Worm (Caenorhabditis elegans) whole organism, L4 larva: Measurements from ENCODE around the gene C50F4.10.

ENCODE experiments used
- F10B5.3 ChIP-seq: sonication (generic microtip); optimal IDR thresholded peaks from 2 replicates; lab custom pipeline; 2016; ENCODE audit warnings: mild to moderate bottlenecking, missing genetic modification characterization, missing compliant biosample characterization
- F37D6.2 ChIP-seq: sonication (generic microtip); optimal IDR thresholded peaks from 2 replicates; lab custom pipeline; 2016; ENCODE audit warnings: mild to moderate bottlenecking, missing genetic modification characterization, missing compliant biosample characterization
- F49E8.2 ChIP-seq: sonication (generic microtip); optimal IDR thresholded peaks from 2 replicates; lab custom pipeline; 2016; ENCODE audit warnings: missing compliant biosample characterization, mild to moderate bottlenecking, missing genetic modification characterization, borderline replicate concordance
- R02D3.7 ChIP-seq: fragments of 150-350 bp; sonication (generic microtip); optimal IDR thresholded peaks from 3 replicates; lab custom pipeline; 2014; ENCODE audit warnings: missing biosample characterization, missing genetic modification characterization
- T20F7.1 ChIP-seq: fragments of 200-800 bp; sonication (Bioruptor generic); optimal IDR thresholded peaks from 2 replicates; lab custom pipeline; 2018; ENCODE audit warnings: mild to moderate bottlenecking, missing genetic modification characterization, missing compliant biosample characterization
- Y105C5A.15 ChIP-seq: fragments of 200-800 bp; sonication (Bioruptor generic); IDR thresholded peaks from 2 replicates; pipeline ENCODE4 v1.3.6; 2022; ENCODE audit warnings: missing genetic modification characterization, missing compliant biosample characterization
- Y48G9A.11 ChIP-seq: fragments of 200-800 bp; sonication (Bioruptor generic); IDR thresholded peaks from 2 replicates; pipeline ENCODE4 v1.3.6; 2022; ENCODE audit warnings: missing genetic modification reagents, missing genetic modification characterization, missing compliant biosample characterization
- aha-1 ChIP-seq: fragments of 150-350 bp; peaks from one replicate; lab custom pipeline; 2014; ENCODE audit warnings: missing biosample characterization, missing genetic modification characterization
- ama-1 ChIP-seq: fragments of 150-350 bp; optimal IDR thresholded peaks from 2 replicates; lab custom pipeline; 2014; ENCODE audit warnings: inconsistent platforms, mixed read lengths
- attf-4 ChIP-seq: sonication (generic microtip); optimal IDR thresholded peaks from 3 replicates; lab custom pipeline; 2017; ENCODE audit warnings: missing biosample characterization, missing genetic modification characterization
- ceh-20 ChIP-seq: fragments of 200-800 bp; sonication (Bioruptor generic); IDR thresholded peaks from 2 replicates; pipeline ENCODE4 v1.3.6; 2022; ENCODE audit warnings: missing genetic modification reagents, missing genetic modification characterization, missing compliant biosample characterization
- ceh-28 ChIP-seq: fragments of 150-350 bp; optimal IDR thresholded peaks from 2 replicates; lab custom pipeline; 2014; ENCODE audit warnings: missing biosample characterization, missing genetic modification reagents, missing genetic modification characterization
- ceh-44 ChIP-seq: fragments of 200-800 bp; sonication (Bioruptor generic); IDR thresholded peaks from 2 replicates; pipeline ENCODE4 v1.3.6; 2022; ENCODE audit warnings: missing genetic modification reagents, missing genetic modification characterization, missing compliant biosample characterization
- ceh-62 ChIP-seq: sonication (generic microtip); optimal IDR thresholded peaks from 2 replicates; lab custom pipeline; 2017; ENCODE audit warnings: missing biosample characterization, missing genetic modification characterization
- cey-2 ChIP-seq: sonication (generic microtip); optimal IDR thresholded peaks from 3 replicates; lab custom pipeline; 2017; ENCODE audit warnings: missing genetic modification characterization, mild to moderate bottlenecking, missing compliant biosample characterization, antibody characterized with exemption, borderline replicate concordance; ENCODE audit not compliant: insufficient read depth
- daf-12 ChIP-seq: fragments of 150-350 bp; optimal IDR thresholded peaks from 2 replicates; lab custom pipeline; 2014; ENCODE audit warnings: missing biosample characterization, missing genetic modification reagents, missing genetic modification characterization
- dmd-6 ChIP-seq: fragments of 200-800 bp; sonication (Bioruptor generic); IDR thresholded peaks from 2 replicates; pipeline ENCODE4 v1.3.6; 2022; ENCODE audit warnings: missing genetic modification reagents, missing genetic modification characterization, missing compliant biosample characterization
- dmd-9 ChIP-seq: fragments of 200-800 bp; sonication (Bioruptor generic); IDR thresholded peaks from 2 replicates; pipeline ENCODE4 v1.3.6; 2022; ENCODE audit warnings: missing genetic modification reagents, missing genetic modification characterization, missing compliant biosample characterization
- egl-27 ChIP-seq: sonication (generic microtip); optimal IDR thresholded peaks from 3 replicates; lab custom pipeline; 2017; ENCODE audit warnings: missing biosample characterization, missing genetic modification reagents, missing genetic modification characterization
- hif-1 ChIP-seq, 2 experiments: sonication (generic microtip); optimal IDR thresholded peaks; 2 replicates each; lab custom pipeline; 2016 to 2017; ENCODE audit warnings: missing compliant biosample characterization in 2 of 2, missing genetic modification characterization in 2 of 2, missing genetic modification reagents in 2 of 2, missing genotype in 2 of 2, mild to moderate bottlenecking in 1 of 2
- hlh-11 ChIP-seq: fragments of 200-800 bp; sonication (Bioruptor generic); optimal IDR thresholded peaks from 2 replicates; lab custom pipeline; 2018; ENCODE audit warnings: mild to moderate bottlenecking, missing genetic modification characterization, missing compliant biosample characterization
- hlh-30 ChIP-seq: sonication (generic microtip); optimal IDR thresholded peaks from 2 replicates; lab custom pipeline; 2017; ENCODE audit warnings: antibody characterized with exemption, mild to moderate bottlenecking, missing genetic modification characterization, missing compliant biosample characterization; ENCODE audit not compliant: insufficient read depth
- hmg-1.1 ChIP-seq: fragments of 200-800 bp; sonication (Bioruptor generic); IDR thresholded peaks from 2 replicates; pipeline ENCODE4 v1.3.6; 2022; ENCODE audit warnings: missing genetic modification reagents, missing genetic modification characterization, missing compliant biosample characterization
- jun-1 ChIP-seq: fragments of 150-350 bp; optimal IDR thresholded peaks from 2 replicates; lab custom pipeline; 2014; ENCODE audit warnings: missing biosample characterization, missing genetic modification reagents, missing genetic modification characterization
- lin-1 ChIP-seq: fragments of 200-800 bp; sonication (Bioruptor generic); IDR thresholded peaks from 2 replicates; pipeline ENCODE4 v1.3.6; 2022; ENCODE audit warnings: missing genetic modification reagents, missing genetic modification characterization, missing compliant biosample characterization
- lin-13 ChIP-seq: fragments of 150-350 bp; optimal IDR thresholded peaks from 2 replicates; lab custom pipeline; 2014; ENCODE audit warnings: missing biosample characterization, missing genetic modification reagents, missing genetic modification characterization
- lin-38 ChIP-seq: fragments of 200-800 bp; sonication (Bioruptor generic); IDR thresholded peaks from 2 replicates; pipeline ENCODE4 v1.3.6; 2022; ENCODE audit warnings: missing genetic modification reagents, missing genetic modification characterization, missing compliant biosample characterization
- lin-39 ChIP-seq: fragments of 150-350 bp; optimal IDR thresholded peaks from 2 replicates; lab custom pipeline; 2014; ENCODE audit warnings: missing biosample characterization, missing genetic modification reagents, missing genetic modification characterization
- lir-3 ChIP-seq: sonication (generic microtip); optimal IDR thresholded peaks from 2 replicates; lab custom pipeline; 2016; ENCODE audit warnings: mild to moderate bottlenecking, missing genetic modification characterization, missing compliant biosample characterization
- lsy-2 ChIP-seq, 2 experiments: fragments of 150-350 bp in 1 of 2; sonication (generic microtip) in 1 of 2; optimal IDR thresholded peaks; 2 replicates each; lab custom pipeline; 2014 to 2017; ENCODE audit warnings: missing biosample characterization in 2 of 2, missing genetic modification characterization in 2 of 2
- mdt-29 ChIP-seq: fragments of 200-800 bp; sonication (Bioruptor generic); IDR thresholded peaks from 2 replicates; pipeline ENCODE4 v1.3.6; 2022; ENCODE audit warnings: missing genetic modification reagents, missing genetic modification characterization, missing compliant biosample characterization
- mxl-2 ChIP-seq: fragments of 200-800 bp; sonication (Bioruptor generic); conservative IDR thresholded peaks from 2 replicates; pipeline ENCODE4 v1.3.6; 2022; ENCODE audit warnings: missing genetic modification reagents, missing genetic modification characterization, missing compliant biosample characterization
- mxl-3 ChIP-seq: fragments of 200-800 bp; sonication (Bioruptor generic); optimal IDR thresholded peaks from 2 replicates; lab custom pipeline; 2018; ENCODE audit warnings: mild to moderate bottlenecking, missing genetic modification characterization, missing compliant biosample characterization
- nhr-237 ChIP-seq: sonication (generic microtip); optimal IDR thresholded peaks from 2 replicates; lab custom pipeline; 2017; ENCODE audit warnings: missing biosample characterization, missing genetic modification characterization
- nhr-48 ChIP-seq: sonication (generic microtip); optimal IDR thresholded peaks from 2 replicates; lab custom pipeline; 2016; ENCODE audit warnings: mild to moderate bottlenecking, missing genetic modification characterization, missing compliant biosample characterization
- nhr-76 ChIP-seq: fragments of 150-350 bp; optimal IDR thresholded peaks from 2 replicates; lab custom pipeline; 2014; ENCODE audit warnings: missing biosample characterization, missing genetic modification characterization
- nhr-77 ChIP-seq: fragments of 150-350 bp; optimal IDR thresholded peaks from 2 replicates; lab custom pipeline; 2014; ENCODE audit warnings: missing biosample characterization, missing genetic modification characterization
- pha-4 ChIP-seq, 2 experiments: fragments of 150-350 bp in 1 of 2; fragments of 200-800 bp in 1 of 2; sonication (Bioruptor generic) in 1 of 2; IDR thresholded peaks in 1 of 2; optimal IDR thresholded peaks in 1 of 2; 2 replicates each; pipeline versions ENCODE4 v1.3.6 to Lab custom; 2014 to 2022; ENCODE audit warnings: missing genetic modification characterization in 2 of 2, missing genetic modification reagents in 2 of 2, missing biosample characterization in 1 of 2, missing compliant biosample characterization in 1 of 2
- php-3 ChIP-seq: fragments of 200-800 bp; sonication (Bioruptor generic); IDR thresholded peaks from 2 replicates; pipeline ENCODE4 v1.3.6; 2022; ENCODE audit warnings: missing genetic modification reagents, missing genetic modification characterization, missing compliant biosample characterization
- pqm-1 ChIP-seq: sonication (generic microtip); optimal IDR thresholded peaks from 2 replicates; lab custom pipeline; 2017; ENCODE audit warnings: missing biosample characterization, missing genetic modification characterization
- set-16 ChIP-seq: fragments of 200-800 bp; sonication (Bioruptor generic); IDR thresholded peaks from 2 replicates; pipeline ENCODE4 v1.3.6; 2022; ENCODE audit warnings: missing genetic modification reagents, missing genetic modification characterization, missing compliant biosample characterization
- skn-1 ChIP-seq: fragments of 150-350 bp; optimal IDR thresholded peaks from 2 replicates; lab custom pipeline; 2014; ENCODE audit warnings: missing biosample characterization, missing genetic modification characterization
- spr-3 ChIP-seq: fragments of 200-800 bp; sonication (Bioruptor generic); optimal IDR thresholded peaks from 2 replicates; lab custom pipeline; 2018; ENCODE audit warnings: mild to moderate bottlenecking, missing genetic modification characterization, missing compliant biosample characterization
- tag-97 ChIP-seq: fragments of 200-800 bp; sonication (Bioruptor generic); IDR thresholded peaks from 2 replicates; pipeline ENCODE4 v1.3.6; 2022; ENCODE audit warnings: missing genetic modification characterization, missing compliant biosample characterization
- tra-1 ChIP-seq: fragments of 200-800 bp; sonication (Bioruptor generic); IDR thresholded peaks from 2 replicates; pipeline ENCODE4 v1.3.6; 2022; ENCODE audit warnings: missing genetic modification reagents, missing genetic modification characterization, missing compliant biosample characterization
- unc-62 ChIP-seq, 3 experiments: fragments of 150-350 bp in 1 of 3; sonication (generic microtip); optimal IDR thresholded peaks in 2 of 3; peaks in 1 of 3; 1 replicate in 1 of 3; 2 replicates in 2 of 3; lab custom pipeline; 2014 to 2017; ENCODE audit warnings: missing biosample characterization in 3 of 3, missing genetic modification characterization in 3 of 3, missing genetic modification reagents in 3 of 3, missing genotype in 1 of 3
- vab-7 ChIP-seq: fragments of 200-800 bp; sonication (Bioruptor generic); IDR thresholded peaks from 2 replicates; pipeline ENCODE4 v1.3.6; 2022; ENCODE audit warnings: missing genetic modification reagents, missing genetic modification characterization, missing compliant biosample characterization
- zfp-2 ChIP-seq: sonication (generic microtip); optimal IDR thresholded peaks from 2 replicates; lab custom pipeline; 2016; ENCODE audit warnings: mild to moderate bottlenecking, missing genetic modification characterization, missing compliant biosample characterization
- zip-11 ChIP-seq: fragments of 200-800 bp; sonication (Bioruptor generic); IDR thresholded peaks from 2 replicates; pipeline ENCODE4 v1.3.6; 2022; ENCODE audit warnings: missing genetic modification characterization, missing compliant biosample characterization
- ztf-11 ChIP-seq: fragments of 150-350 bp; optimal IDR thresholded peaks from 2 replicates; lab custom pipeline; 2014; ENCODE audit warnings: missing biosample characterization, missing genetic modification characterization
- ztf-7 ChIP-seq: fragments of 150-350 bp; optimal IDR thresholded peaks from 2 replicates; lab custom pipeline; 2014; ENCODE audit warnings: missing biosample characterization, missing genetic modification characterization

C50F4.10 gene

DNA sequence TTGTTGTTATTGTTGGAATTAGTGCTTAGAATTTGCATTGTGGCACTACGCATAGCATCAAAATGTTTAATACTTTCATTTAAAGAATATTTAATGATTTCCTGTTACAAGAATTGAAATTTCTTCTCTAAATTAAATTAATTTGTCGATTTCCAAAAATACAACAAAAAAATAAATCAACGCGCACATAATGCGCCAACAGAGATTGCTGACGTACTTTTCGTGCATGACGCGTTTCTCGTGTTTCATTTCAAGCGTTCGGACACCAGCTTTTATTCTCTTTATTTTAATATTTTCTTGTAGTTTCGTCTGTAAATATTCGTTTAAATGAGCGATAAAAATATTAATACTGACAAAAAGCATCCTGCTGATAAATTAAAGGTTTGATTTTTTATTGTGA is 17.8 kb downstream of the C50F4.10 start, which contains the start of gene eif-2Bdelta (continued):
- TF ChIP-seq pha-4 (GFP tag; IDR thresholded peaks at IDR 0.05; lab: Robert Waterston, UW): no peak
- no peak for TF ChIP-seq pha-4 (tag; optimal IDR thresholded peaks at IDR 0.05; lab: Kevin White, UChicago)
- no peak for TF ChIP-seq php-3 (GFP tag; lab: Robert Waterston, UW)
- TF ChIP-seq R02D3.7 (tag; lab: Kevin White, UChicago): no peak
- peak; percentile 10 for TF ChIP-seq hlh-30 (tag; lab: Kevin White, UChicago)
- no peak for TF ChIP-seq tra-1
- TF ChIP-seq pqm-1 (tag; lab: Kevin White, UChicago): no peak
- TF ChIP-seq nhr-76: no peak
- TF ChIP-seq tag-97 (GFP tag; lab: Robert Waterston, UW): no peak
- TF ChIP-seq ztf-7 (tag; lab: Kevin White, UChicago): peak; percentile 23
- TF ChIP-seq attf-4 (tag; lab: Kevin White, UChicago): no peak
- TF ChIP-seq cey-2 (tag; lab: Kevin White, UChicago): no peak
- TF ChIP-seq spr-3 (GFP tag; lab: Kevin White, UChicago): no peak
- TF ChIP-seq hif-1 (tag; optimal IDR thresholded peaks at IDR 0.05; lab: Kevin White, UChicago): no peak
- peak; percentile 38; the same call in 1 of the 2 replicates for TF ChIP-seq dmd-6 (GFP tag; lab: Robert Waterston, UW)
- no peak for TF ChIP-seq ceh-28 (tag; lab: Kevin White, UChicago)
- no peak for TF ChIP-seq lin-39 (tag; lab: Kevin White, UChicago)
- TF ChIP-seq Y48G9A.11 (GFP tag; lab: Robert Waterston, UW): no peak
- no peak for TF ChIP-seq ceh-44
- no peak for TF ChIP-seq lin-13 (GFP tag; lab: Kevin White, UChicago)
- TF ChIP-seq ceh-20 (GFP tag; lab: Robert Waterston, UW): no peak
- TF ChIP-seq daf-12 (tag; lab: Kevin White, UChicago): no peak
- no peak for TF ChIP-seq unc-62 (GFP tag; optimal IDR thresholded peaks at IDR 0.05 in 1 of 2; lab: Kevin White, UChicago)
- TF ChIP-seq unc-62 (tag; optimal IDR thresholded peaks at IDR 0.05; lab: Kevin White, UChicago): no peak
- no peak for TF ChIP-seq zfp-2 (tag; lab: Kevin White, UChicago)
- TF ChIP-seq F10B5.3 (tag; lab: Kevin White, UChicago): no peak
- TF ChIP-seq mxl-3 (GFP tag; lab: Kevin White, UChicago): no peak
- no peak for TF ChIP-seq hlh-11 (tag; lab: Kevin White, UChicago)
- peak in 1 of 2 experiments; percentile 66 for TF ChIP-seq lsy-2 (tag; optimal IDR thresholded peaks at IDR 0.05; lab: Kevin White, UChicago)
- no peak for TF ChIP-seq skn-1 (tag; lab: Kevin White, UChicago)
- TF ChIP-seq ama-1: no peak
- no peak for TF ChIP-seq ceh-62 (tag; lab: Kevin White, UChicago)
- no peak for TF ChIP-seq Y105C5A.15
- TF ChIP-seq lir-3 (tag; lab: Kevin White, UChicago): no peak
- TF ChIP-seq zip-11: no peak
- TF ChIP-seq jun-1 (tag; lab: Kevin White, UChicago): no peak
- TF ChIP-seq ztf-11 (tag; lab: Kevin White, UChicago): no peak
- no peak for TF ChIP-seq dmd-9
- no peak for TF ChIP-seq hmg-1.1 (GFP tag; lab: Robert Waterston, UW)
- TF ChIP-seq set-16: no peak
- TF ChIP-seq nhr-237 (tag; lab: Kevin White, UChicago): no peak
- TF ChIP-seq aha-1 (tag; lab: Kevin White, UChicago): no peak
- TF ChIP-seq nhr-77: no peak
- no peak for TF ChIP-seq lin-1 (GFP tag; lab: Robert Waterston, UW)
- no peak for TF ChIP-seq F37D6.2 (tag; lab: Kevin White, UChicago)
- no peak for TF ChIP-seq vab-7
- TF ChIP-seq lin-38: peak; percentile 47
- no peak for TF ChIP-seq mxl-2 (GFP tag; lab: Robert Waterston, UW)
- TF ChIP-seq F49E8.2: no peak
- no peak for TF ChIP-seq mdt-29 (GFP tag; lab: Robert Waterston, UW)
- no peak for TF ChIP-seq egl-27 (tag; lab: Kevin White, UChicago)
- no peak for TF ChIP-seq T20F7.1 (GFP tag; lab: Kevin White, UChicago)
- TF ChIP-seq nhr-48 (tag; lab: Kevin White, UChicago): peak; percentile 18
